Worm (Caenorhabditis elegans): ENCODE data around the gene gcc-2.

The gcc-2 gene

ce11 chrIII:9764718-9765117, 2.8 kb upstream of the gcc-2 start:
- TF ChIP-seq dao-5 (tag; optimal IDR thresholded peaks at IDR 0.05) (no peak), him-1 (tag; optimal IDR thresholded peaks at IDR 0.05) (no peak), W03F9.2 (tag; optimal IDR thresholded peaks at IDR 0.05) (no peak)

ce11 chrIII:9760184-9760583, 1.8 kb downstream of the gcc-2 start:
- no peak for TF ChIP-seq W03F9.2 (tag; optimal IDR thresholded peaks at IDR 0.05)
- TF ChIP-seq him-1 (tag; optimal IDR thresholded peaks at IDR 0.05): no peak
- no peak for TF ChIP-seq dao-5 (tag; optimal IDR thresholded peaks at IDR 0.05)

- TF ChIP-seq dao-5 (tag; optimal IDR thresholded peaks at IDR 0.05) (no peak), W03F9.2 (tag; optimal IDR thresholded peaks at IDR 0.05) (no peak), him-1 (tag; optimal IDR thresholded peaks at IDR 0.05) (no peak)
Measured at ce11 chrIII:9758848-9759247, 3.1 kb downstream of the gcc-2 start, which contains the start of gene rmd-1. Gene rmd-1, plus strand, starts transcription at chrIII:9759094.

ce11 chrIII:9757414-9757813, 4.5 kb downstream of the gcc-2 start, which contains the start of gene vps-53:
Gene vps-53, minus strand, starts transcription at chrIII:9757514.
- TF ChIP-seq W03F9.2 (tag; optimal IDR thresholded peaks at IDR 0.05): no peak
- no peak for TF ChIP-seq him-1 (tag; optimal IDR thresholded peaks at IDR 0.05)
- TF ChIP-seq dao-5 (tag; optimal IDR thresholded peaks at IDR 0.05): no peak

ce11 chrIII:9752852-9753251, 9.1 kb downstream of the gcc-2 start, which contains the start of gene ech-6:
Gene ech-6, minus strand, starts transcription at chrIII:9752883.
- no peak for TF ChIP-seq dao-5 (tag; optimal IDR thresholded peaks at IDR 0.05)
- no peak for TF ChIP-seq him-1 (tag; optimal IDR thresholded peaks at IDR 0.05)
- no peak for TF ChIP-seq W03F9.2 (tag; optimal IDR thresholded peaks at IDR 0.05)

ce11 chrIII:9751074-9751473, 10.9 kb downstream of the gcc-2 start, which contains the start of gene T05G5.5:
Gene T05G5.5, minus strand, starts transcription at chrIII:9751432.
- no peak for TF ChIP-seq him-1 (tag; optimal IDR thresholded peaks at IDR 0.05)
- no peak for TF ChIP-seq W03F9.2 (tag; optimal IDR thresholded peaks at IDR 0.05)
- no peak for TF ChIP-seq dao-5 (tag; optimal IDR thresholded peaks at IDR 0.05)

ce11 chrIII:9748694-9749093, 13.2 kb downstream of the gcc-2 start, which contains the start of gene T05G5.4:
Gene T05G5.4, plus strand, starts transcription at chrIII:9748934.
- TF ChIP-seq him-1 (tag; optimal IDR thresholded peaks at IDR 0.05) (no peak), dao-5 (tag; optimal IDR thresholded peaks at IDR 0.05) (no peak), W03F9.2 (tag; optimal IDR thresholded peaks at IDR 0.05) (no peak)

- TF ChIP-seq dao-5 (tag; optimal IDR thresholded peaks at IDR 0.05) (no peak), W03F9.2 (tag; optimal IDR thresholded peaks at IDR 0.05) (no peak), him-1 (tag; optimal IDR thresholded peaks at IDR 0.05) (no peak)
Measured at ce11 chrIII:9747133-9747532, 14.8 kb downstream of the gcc-2 start, which contains the start of the genes iff-1 and cdk-1. Gene iff-1, minus strand, starts transcription at chrIII:9747193. Gene cdk-1, plus strand, starts transcription at chrIII:9747472.

- TF ChIP-seq W03F9.2 (tag; optimal IDR thresholded peaks at IDR 0.05) (no peak), dao-5 (tag; optimal IDR thresholded peaks at IDR 0.05) (no peak), him-1 (tag; optimal IDR thresholded peaks at IDR 0.05) (no peak)
Measured at ce11 chrIII:9746665-9747064, 15.3 kb downstream of the gcc-2 start.

- TF ChIP-seq him-1 (tag; optimal IDR thresholded peaks at IDR 0.05): no peak
- no peak for TF ChIP-seq dao-5 (tag; optimal IDR thresholded peaks at IDR 0.05)
- TF ChIP-seq W03F9.2 (tag; optimal IDR thresholded peaks at IDR 0.05): no peak
Measured at ce11 chrIII:9745333-9745897, 16.5 kb downstream of the gcc-2 start.

ce11 chrIII:9744525-9744924, 17.4 kb downstream of the gcc-2 start:
- no peak for TF ChIP-seq dao-5 (tag; optimal IDR thresholded peaks at IDR 0.05)
- TF ChIP-seq W03F9.2 (tag; optimal IDR thresholded peaks at IDR 0.05): no peak
- no peak for TF ChIP-seq him-1 (tag; optimal IDR thresholded peaks at IDR 0.05)

- no peak for TF ChIP-seq W03F9.2 (tag; optimal IDR thresholded peaks at IDR 0.05)
- no peak for TF ChIP-seq dao-5 (tag; optimal IDR thresholded peaks at IDR 0.05)
- TF ChIP-seq him-1 (tag; optimal IDR thresholded peaks at IDR 0.05): no peak
Measured at ce11 chrIII:9743239-9743638, 18.7 kb downstream of the gcc-2 start, which contains the start of gene T05G5.1. Gene T05G5.1, minus strand, starts transcription at chrIII:9743339.

- TF ChIP-seq W03F9.2 (tag; optimal IDR thresholded peaks at IDR 0.05) (no peak), dao-5 (tag; optimal IDR thresholded peaks at IDR 0.05) (no peak), him-1 (tag; optimal IDR thresholded peaks at IDR 0.05) (no peak)
Measured at ce11 chrIII:9741985-9742384, 20.0 kb downstream of the gcc-2 start.

- no peak for TF ChIP-seq W03F9.2 (tag; optimal IDR thresholded peaks at IDR 0.05)
- TF ChIP-seq dao-5 (tag; optimal IDR thresholded peaks at IDR 0.05): no peak
- no peak for TF ChIP-seq him-1 (tag; optimal IDR thresholded peaks at IDR 0.05)
Measured at ce11 chrIII:9740663-9741062, 21.3 kb downstream of the gcc-2 start.

- TF ChIP-seq dao-5 (tag; optimal IDR thresholded peaks at IDR 0.05) (no peak), W03F9.2 (tag; optimal IDR thresholded peaks at IDR 0.05) (no peak), him-1 (tag; optimal IDR thresholded peaks at IDR 0.05) (no peak)
Measured at ce11 chrIII:9738954-9739353, 23.0 kb downstream of the gcc-2 start, which contains the start of gene hlh-4. Gene hlh-4, minus strand, starts transcription at chrIII:9739054.

Measured in whole organism, L4/young adult.